Fruit fly (Drosophila melanogaster) whole organism, embryonic: Measurements from ENCODE around the gene CG7991.

Experiments used
- Atf-2 ChIP-seq: fragments of 200-800 bp; sonication (Bioruptor generic); optimal IDR thresholded peaks from 2 replicates; lab custom pipeline; 2016; ENCODE audit warnings: missing biosample characterization, missing genetic modification characterization
- B-H2 ChIP-seq: fragments of 200-800 bp; sonication (Bioruptor generic); optimal IDR thresholded peaks from 2 replicates; lab custom pipeline; 2018; ENCODE audit warnings: missing biosample characterization, mild to moderate bottlenecking, missing genetic modification characterization
- CG11456 ChIP-seq: fragments of 200-800 bp; sonication (Bioruptor generic); IDR thresholded peaks from 3 replicates; pipeline ENCODE4 v1.3.6; 2022; ENCODE audit warnings: missing biosample characterization, missing genetic modification characterization
- CG11560 ChIP-seq: fragments of 200-800 bp; sonication (Bioruptor generic); IDR thresholded peaks from 3 replicates; pipeline ENCODE4 v1.3.6; 2022; ENCODE audit warnings: missing biosample characterization, missing genetic modification characterization
- CG12071 ChIP-seq: fragments of 200-800 bp; sonication (Bioruptor generic); optimal IDR thresholded peaks from 3 replicates; lab custom pipeline; 2018; ENCODE audit warnings: missing biosample characterization, mild to moderate bottlenecking, missing genetic modification characterization
- CG1233 ChIP-seq: fragments of 200-800 bp; sonication (Bioruptor generic); optimal IDR thresholded peaks from 4 replicates; lab custom pipeline; 2018; ENCODE audit warnings: missing biosample characterization, mild to moderate bottlenecking, missing genetic modification characterization
- CG1602 ChIP-seq: fragments of 200-800 bp; sonication (Bioruptor generic); optimal IDR thresholded peaks from 3 replicates; lab custom pipeline; 2016; ENCODE audit warnings: missing biosample characterization, missing genetic modification characterization
- CG17612 ChIP-seq: fragments of 200-800 bp; sonication (Bioruptor generic); IDR thresholded peaks from 2 replicates; pipeline ENCODE4 v1.3.6; 2022; ENCODE audit warnings: missing biosample characterization, missing genetic modification characterization
- CG1832 ChIP-seq: fragments of 200-800 bp; sonication (Bioruptor generic); optimal IDR thresholded peaks from 2 replicates; lab custom pipeline; 2017; ENCODE audit warnings: missing biosample characterization, mild to moderate bottlenecking, missing genetic modification characterization, inconsistent platforms
- CG30403 ChIP-seq: fragments of 200-800 bp; sonication (Bioruptor generic); optimal IDR thresholded peaks from 3 replicates; lab custom pipeline; 2016; ENCODE audit warnings: missing biosample characterization, missing genetic modification characterization
- CG3065 ChIP-seq: fragments of 200-800 bp; sonication (Bioruptor generic); optimal IDR thresholded peaks from 2 replicates; lab custom pipeline; 2016; ENCODE audit warnings: missing biosample characterization, missing genetic modification characterization
- CG43689 ChIP-seq: fragments of 200-800 bp; sonication (Bioruptor generic); IDR thresholded peaks from 2 replicates; pipeline ENCODE4 v1.3.6; 2022; ENCODE audit warnings: missing biosample characterization, missing genetic modification characterization
- CG5245 ChIP-seq: fragments of 200-800 bp; sonication (Bioruptor generic); optimal IDR thresholded peaks from 3 replicates; lab custom pipeline; 2016; ENCODE audit warnings: missing biosample characterization, missing genetic modification characterization
- CG6272 ChIP-seq: fragments of 200-800 bp; sonication (Bioruptor generic); IDR thresholded peaks from 2 replicates; pipeline ENCODE4 v1.3.6; 2022; ENCODE audit warnings: missing biosample characterization, missing genetic modification characterization
- CG7372 ChIP-seq: fragments of 200-800 bp; sonication (Bioruptor generic); IDR thresholded peaks from 2 replicates; pipeline ENCODE4 v1.3.6; 2022; ENCODE audit warnings: missing biosample characterization, missing genetic modification characterization
- CG7963 ChIP-seq: fragments of 200-800 bp; sonication (Bioruptor generic); IDR thresholded peaks from 3 replicates; pipeline ENCODE4 v1.3.6; 2022; ENCODE audit warnings: missing biosample characterization, missing genetic modification characterization; ENCODE audit not compliant: partially characterized antibody
- CG9437 ChIP-seq: fragments of 200-800 bp; sonication (Bioruptor generic); optimal IDR thresholded peaks from 2 replicates; lab custom pipeline; 2018; ENCODE audit warnings: missing biosample characterization, mild to moderate bottlenecking, missing genetic modification characterization
- CG9609 ChIP-seq: fragments of 200-800 bp; sonication (Bioruptor generic); optimal IDR thresholded peaks from 3 replicates; lab custom pipeline; 2016; ENCODE audit warnings: missing biosample characterization, missing genetic modification characterization
- CG9797 ChIP-seq: fragments of 200-800 bp; sonication (Bioruptor generic); optimal IDR thresholded peaks from 3 replicates; lab custom pipeline; 2018; ENCODE audit warnings: missing biosample characterization, mild to moderate bottlenecking, missing genetic modification characterization
- CG9932 ChIP-seq: fragments of 200-800 bp; sonication (Bioruptor generic); IDR thresholded peaks from 2 replicates; pipeline ENCODE4 v1.3.6; 2022; ENCODE audit warnings: missing biosample characterization, missing genetic modification characterization
- GATAe ChIP-seq: fragments of 200-800 bp; sonication (Bioruptor generic); conservative IDR thresholded peaks from 2 replicates; pipeline ENCODE4 v1.3.6; 2022; ENCODE audit warnings: missing biosample characterization, missing genetic modification characterization
- H2.0 ChIP-seq: fragments of 200-800 bp; sonication (Bioruptor generic); IDR thresholded peaks from 2 replicates; pipeline ENCODE4 v1.3.6; 2022; ENCODE audit warnings: missing biosample characterization, missing genetic modification characterization
- HLHmδ ChIP-seq: fragments of 200-800 bp; sonication (Bioruptor generic); optimal IDR thresholded peaks from 2 replicates; lab custom pipeline; 2018; ENCODE audit warnings: missing biosample characterization, mild to moderate bottlenecking, missing genetic modification characterization, moderate library complexity
- HmgD ChIP-seq: fragments of 200-800 bp; sonication (Bioruptor generic); optimal IDR thresholded peaks from 3 replicates; lab custom pipeline; 2016; ENCODE audit warnings: missing biosample characterization, missing genetic modification characterization
- Myb ChIP-seq: fragments of 200-800 bp; sonication (Bioruptor generic); optimal IDR thresholded peaks from 2 replicates; lab custom pipeline; 2016; ENCODE audit warnings: missing biosample characterization, missing genetic modification characterization
- NFAT ChIP-seq: fragments of 200-800 bp; sonication (Bioruptor generic); IDR thresholded peaks from 2 replicates; pipeline ENCODE4 v1.3.6; 2022; ENCODE audit warnings: missing biosample characterization, missing genetic modification characterization
- TFAM ChIP-seq: fragments of 200-800 bp; sonication (Bioruptor generic); optimal IDR thresholded peaks from 2 replicates; lab custom pipeline; 2017; ENCODE audit warnings: missing biosample characterization, missing genetic modification characterization, inconsistent platforms
- Usf ChIP-seq: fragments of 200-800 bp; sonication (Bioruptor generic); optimal IDR thresholded peaks from 2 replicates; lab custom pipeline; 2017; ENCODE audit warnings: missing genotype, missing biosample characterization, missing genetic modification characterization
- Xrp1 ChIP-seq: fragments of 200-800 bp; sonication (Bioruptor generic); IDR thresholded peaks from 2 replicates; pipeline ENCODE4 v1.3.6; 2022; ENCODE audit warnings: missing biosample characterization, missing genetic modification characterization
- cad ChIP-seq: fragments of >200 bp; optimal IDR thresholded peaks from 2 replicates; lab custom pipeline; 2017; ENCODE audit warnings: missing biosample characterization, missing genetic modification characterization
- cato ChIP-seq: fragments of 200-800 bp; sonication (Bioruptor generic); optimal IDR thresholded peaks from 2 replicates; lab custom pipeline; 2016; ENCODE audit warnings: missing biosample characterization, missing genetic modification characterization, borderline replicate concordance
- chn ChIP-seq: fragments of 200-800 bp; sonication (Bioruptor generic); optimal IDR thresholded peaks from 2 replicates; lab custom pipeline; 2016; ENCODE audit warnings: missing biosample characterization, missing genetic modification characterization
- corto ChIP-seq: fragments of 200-800 bp; sonication (Bioruptor generic); optimal IDR thresholded peaks from 2 replicates; lab custom pipeline; 2016; ENCODE audit warnings: missing biosample characterization, mild to moderate bottlenecking, missing genetic modification characterization, moderate library complexity
- exex ChIP-seq: fragments of 200-800 bp; sonication (Bioruptor generic); optimal IDR thresholded peaks from 4 replicates; lab custom pipeline; 2018; ENCODE audit warnings: missing biosample characterization, mild to moderate bottlenecking, missing genetic modification characterization, moderate library complexity
- fd102C ChIP-seq: fragments of 200-800 bp; sonication (Bioruptor generic); optimal IDR thresholded peaks from 2 replicates; lab custom pipeline; 2018; ENCODE audit warnings: missing biosample characterization, mild to moderate bottlenecking, missing genetic modification characterization, moderate library complexity
- gsb-n ChIP-seq: fragments of 200-800 bp; sonication (Bioruptor generic); optimal IDR thresholded peaks from 3 replicates; lab custom pipeline; 2018; ENCODE audit warnings: missing biosample characterization, mild to moderate bottlenecking, missing genetic modification characterization
- hth ChIP-seq: fragments of >200 bp; optimal IDR thresholded peaks from 2 replicates; lab custom pipeline; 2017; ENCODE audit warnings: inconsistent platforms
- jigr1 ChIP-seq: fragments of 200-800 bp; sonication (Bioruptor generic); IDR thresholded peaks from 3 replicates; pipeline ENCODE4 v1.3.6; 2022; ENCODE audit warnings: missing biosample characterization, missing genetic modification characterization
- lola ChIP-seq, 3 experiments: fragments of >200 bp in 2 of 3; fragments of 200-800 bp in 1 of 3; sonication (Bioruptor generic) in 1 of 3; optimal IDR thresholded peaks; 2 replicates each; lab custom pipeline; 2017 to 2019; ENCODE audit warnings: missing biosample characterization in 3 of 3, missing genetic modification characterization in 3 of 3, mild to moderate bottlenecking in 1 of 3, moderate library complexity in 1 of 3
- nerfin-1 ChIP-seq: fragments of 200-800 bp; sonication (Bioruptor generic); optimal IDR thresholded peaks from 3 replicates; lab custom pipeline; 2019; ENCODE audit warnings: missing biosample characterization, mild to moderate bottlenecking, missing genetic modification characterization, moderate library complexity
- nom ChIP-seq: fragments of 200-800 bp; sonication (Bioruptor generic); optimal IDR thresholded peaks from 2 replicates; lab custom pipeline; 2017; ENCODE audit warnings: missing biosample characterization, missing genetic modification characterization, mild to moderate bottlenecking, moderate library complexity, missing genetic modification reagents
- oc ChIP-seq: fragments of 200-800 bp; sonication (Bioruptor generic); optimal IDR thresholded peaks from 2 replicates; lab custom pipeline; 2018; ENCODE audit warnings: missing biosample characterization, mild to moderate bottlenecking, missing genetic modification characterization, moderate library complexity
- org-1 ChIP-seq: fragments of 200-800 bp; sonication (Bioruptor generic); optimal IDR thresholded peaks from 2 replicates; lab custom pipeline; 2017; ENCODE audit warnings: missing biosample characterization, missing genetic modification characterization
- pum ChIP-seq: fragments of 200-800 bp; sonication (Bioruptor generic); optimal IDR thresholded peaks from 2 replicates; lab custom pipeline; 2016; ENCODE audit warnings: missing biosample characterization, missing genetic modification characterization
- repo ChIP-seq: fragments of 200-800 bp; sonication (Bioruptor generic); optimal IDR thresholded peaks from 2 replicates; lab custom pipeline; 2016; ENCODE audit warnings: missing biosample characterization, missing genetic modification characterization
- slp2 ChIP-seq: fragments of 200-800 bp; sonication (Bioruptor generic); optimal IDR thresholded peaks from 2 replicates; lab custom pipeline; 2016; ENCODE audit warnings: missing biosample characterization, missing genetic modification characterization
- stc ChIP-seq: fragments of 200-800 bp; sonication (Bioruptor generic); IDR thresholded peaks from 2 replicates; pipeline ENCODE4 v1.3.6; 2022; ENCODE audit warnings: missing biosample characterization, missing genetic modification characterization
- tin ChIP-seq: fragments of 200-800 bp; sonication (Bioruptor generic); optimal IDR thresholded peaks from 3 replicates; lab custom pipeline; 2016; ENCODE audit warnings: missing biosample characterization, missing genetic modification characterization
- trem ChIP-seq: fragments of 200-800 bp; optimal IDR thresholded peaks from 3 replicates; lab custom pipeline; 2019; ENCODE audit warnings: missing biosample characterization, mild to moderate bottlenecking, missing genetic modification characterization, moderate library complexity
- tx ChIP-seq: fragments of 200-800 bp; sonication (Bioruptor generic); optimal IDR thresholded peaks from 2 replicates; lab custom pipeline; 2016; ENCODE audit warnings: missing biosample characterization, missing genetic modification characterization
- vvl ChIP-seq: fragments of 200-800 bp; sonication (Bioruptor generic); IDR thresholded peaks from 2 replicates; pipeline ENCODE4 v1.3.6; 2022; ENCODE audit warnings: missing biosample characterization, missing genetic modification characterization

Gene CG7991

DNA sequence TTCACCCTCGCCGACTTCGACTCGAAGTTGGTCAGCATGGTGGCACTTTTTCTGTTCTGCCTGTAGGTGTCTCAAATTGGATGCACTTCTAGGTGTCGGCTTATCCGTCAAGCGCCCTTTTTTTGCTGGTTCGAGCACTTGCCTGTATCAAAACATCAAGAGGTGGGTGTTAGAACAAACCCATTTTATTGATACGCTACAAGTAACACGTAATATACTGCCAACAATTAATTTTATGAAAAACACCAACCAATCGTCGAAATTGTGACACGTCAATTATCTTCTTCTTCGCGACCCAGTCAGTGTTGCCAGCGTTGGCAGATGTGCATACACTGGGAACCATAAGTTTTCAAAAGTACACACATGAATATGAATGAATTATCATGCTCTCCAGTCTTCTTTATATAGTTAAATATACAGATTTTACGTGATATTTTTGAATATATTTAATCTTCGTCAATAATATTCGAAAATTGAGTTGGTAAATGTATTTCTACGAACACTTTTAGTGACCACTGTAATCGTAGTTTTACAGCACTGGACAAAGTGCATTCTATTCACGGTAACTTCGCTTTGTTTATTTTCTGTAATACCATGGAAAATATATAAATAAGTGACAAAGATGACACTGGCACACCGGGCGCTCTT lies 29.5 kb upstream of the CG7991 start, which contains the start of the genes alphaCOP and CG13919 (continued):
- TF ChIP-seq CG30403 (GFP tag; lab: Kevin White, UChicago) (peak; percentile 98), CG9932 (peak; percentile 99), CG1832 (GFP tag; lab: Kevin White, UChicago) (no peak), vvl (peak; percentile 97), CG9797 (peak; percentile 32), org-1 (GFP tag; lab: Kevin White, UChicago) (peak; percentile 91), CG3065 (GFP tag; lab: Kevin White, UChicago) (peak; percentile 95), CG7963 (GFP tag; lab: Robert Waterston, UW) (no peak), GATAe (GFP tag; lab: Robert Waterston, UW) (peak; percentile 94), jigr1 (GFP tag; lab: Robert Waterston, UW) (peak; percentile 83), cato (GFP tag; lab: Kevin White, UChicago) (peak; percentile 94), CG12071 (GFP tag; lab: Kevin White, UChicago) (peak; percentile 81), cad (GFP tag; lab: Kevin White, UChicago) (no peak), H2.0 (GFP tag; lab: Robert Waterston, UW) (peak; percentile 98), CG9609 (GFP tag; lab: Kevin White, UChicago) (peak; percentile 88), oc (tag; lab: Kevin White, UChicago) (peak; percentile 97), tin (peak; percentile 93), hth (no peak), CG17612 (GFP tag; lab: Robert Waterston, UW) (peak; percentile 96), lola (GFP tag; optimal IDR thresholded peaks at IDR 0.05; lab: Kevin White, UChicago) (peak in 1 of 3 experiments; percentile 95), slp2 (GFP tag; lab: Kevin White, UChicago) (peak; percentile 87), CG1233 (peak; percentile 95), tx (GFP tag; lab: Kevin White, UChicago) (peak; percentile 88), chn (peak; percentile 96), gsb-n (tag; lab: Kevin White, UChicago) (peak; percentile 97), Atf-2 (peak; percentile 89), trem (tag; lab: Kevin White, UChicago) (peak; percentile 92), stc (GFP tag; lab: Robert Waterston, UW) (peak; percentile 95), Myb (peak; percentile 66), CG6272 (GFP tag; lab: Robert Waterston, UW) (peak; percentile 95), CG7372 (GFP tag; lab: Robert Waterston, UW) (peak; percentile 97), CG5245 (GFP tag; lab: Kevin White, UChicago) (peak; percentile 91), TFAM (peak; percentile 75), CG11456 (GFP tag; lab: Robert Waterston, UW) (peak; percentile 95), HmgD (GFP tag; lab: Kevin White, UChicago) (peak; percentile 70), corto (GFP tag; lab: Kevin White, UChicago) (peak; percentile 93), nerfin-1 (peak; percentile 93), repo (GFP tag; lab: Kevin White, UChicago) (peak; percentile 89), CG1602 (peak; percentile 98), Usf (GFP tag; lab: Kevin White, UChicago) (peak; percentile 89), CG9437 (peak; percentile 94), CG43689 (peak; percentile 95), fd102C (GFP tag; lab: Kevin White, UChicago) (peak; percentile 80), B-H2 (GFP tag; lab: Kevin White, UChicago) (peak; percentile 94), exex (tag; lab: Kevin White, UChicago) (peak; percentile 85), nom (GFP tag; lab: Kevin White, UChicago) (peak; percentile 92), NFAT (GFP tag; lab: Robert Waterston, UW) (peak; percentile 96), pum (GFP tag; lab: Kevin White, UChicago) (peak; percentile 91), Xrp1 (peak; percentile 98), HLHmδ (no peak), CG11560 (tag; lab: Robert Waterston, UW) (peak; percentile 87)
